Worm (Caenorhabditis elegans): Measurements from ENCODE around the gene gadr-4.

The gadr-4 gene

DNA sequence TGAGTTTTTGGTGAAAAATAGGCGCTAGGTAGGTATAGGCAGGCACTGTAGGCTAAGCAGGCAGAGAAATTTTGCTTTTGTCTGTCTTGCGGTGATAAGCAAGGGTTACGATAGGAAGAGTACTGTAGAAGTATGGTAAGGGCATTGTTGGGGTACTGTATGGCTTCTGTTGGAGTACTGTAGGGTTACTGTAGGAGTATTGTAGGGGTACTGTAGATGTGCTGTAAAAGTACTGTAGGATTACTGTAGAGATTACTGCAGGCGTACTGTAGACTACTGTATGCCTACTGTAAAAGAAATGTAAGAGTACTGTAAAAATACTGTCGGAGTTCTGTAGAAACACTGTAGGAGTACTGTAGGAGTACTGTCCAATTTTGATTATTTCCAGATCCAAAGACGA, 30.1 kb upstream of the gadr-4 start:
- TF ChIP-seq mep-1 (tag; optimal IDR thresholded peaks at IDR 0.05) (no peak), nhr-237 (tag; optimal IDR thresholded peaks at IDR 0.05) (no peak), sem-2 (GFP tag; optimal IDR thresholded peaks at IDR 0.05) (no peak), nhr-28 (tag; optimal IDR thresholded peaks at IDR 0.05) (no peak), hlh-1 (tag; optimal IDR thresholded peaks at IDR 0.05) (no peak), blmp-1 (tag; optimal IDR thresholded peaks at IDR 0.05) (no peak), pha-4 (tag; optimal IDR thresholded peaks at IDR 0.05) (no peak), nhr-12 (tag; optimal IDR thresholded peaks at IDR 0.05) (no peak)

- TF ChIP-seq M03D4.4 (tag; optimal IDR thresholded peaks at IDR 0.05): no peak
- TF ChIP-seq ceh-83 (GFP tag; optimal IDR thresholded peaks at IDR 0.05): no peak
- no peak for TF ChIP-seq nhr-28 (tag; optimal IDR thresholded peaks at IDR 0.05)
- TF ChIP-seq zip-8 (tag; optimal IDR thresholded peaks at IDR 0.05): no peak
- TF ChIP-seq elt-1 (tag; optimal IDR thresholded peaks at IDR 0.05; ENCODE audit: borderline replicate concordance, insufficient read depth): no peak
- no peak for TF ChIP-seq ztf-11 (tag; optimal IDR thresholded peaks at IDR 0.05)
- TF ChIP-seq nhr-237 (tag; optimal IDR thresholded peaks at IDR 0.05): no peak
- TF ChIP-seq snpc-4 (tag; optimal IDR thresholded peaks at IDR 0.05): no peak
- TF ChIP-seq elt-3 (tag; optimal IDR thresholded peaks at IDR 0.05): no peak
- TF ChIP-seq hlh-1 (tag; optimal IDR thresholded peaks at IDR 0.05): no peak
- TF ChIP-seq ceh-39 (tag; optimal IDR thresholded peaks at IDR 0.05): no peak
- TF ChIP-seq lin-13 (tag; optimal IDR thresholded peaks at IDR 0.05): no peak
- TF ChIP-seq nhr-2 (tag; optimal IDR thresholded peaks at IDR 0.05): no peak
- TF ChIP-seq unc-120 (tag; optimal IDR thresholded peaks at IDR 0.05; ENCODE audit: poor library complexity, severe bottlenecking): no peak
- TF ChIP-seq lsy-2 (tag; optimal IDR thresholded peaks at IDR 0.05): no peak
- no peak for TF ChIP-seq mep-1 (tag; optimal IDR thresholded peaks at IDR 0.05)
- TF ChIP-seq nhr-12 (tag; optimal IDR thresholded peaks at IDR 0.05): no peak
- TF ChIP-seq ces-1 (GFP tag; optimal IDR thresholded peaks at IDR 0.05): no peak
- no peak for TF ChIP-seq tbx-8 (GFP tag; optimal IDR thresholded peaks at IDR 0.05)
- no peak for TF ChIP-seq cnd-1 (tag; optimal IDR thresholded peaks at IDR 0.05)
Observed at ce11 chrII:4091828-4092227, 29.5 kb upstream of the gadr-4 start, which contains the start of gene R11F4.1. R11F4.1 (plus strand) TSS chrII:4091930.

DNA sequence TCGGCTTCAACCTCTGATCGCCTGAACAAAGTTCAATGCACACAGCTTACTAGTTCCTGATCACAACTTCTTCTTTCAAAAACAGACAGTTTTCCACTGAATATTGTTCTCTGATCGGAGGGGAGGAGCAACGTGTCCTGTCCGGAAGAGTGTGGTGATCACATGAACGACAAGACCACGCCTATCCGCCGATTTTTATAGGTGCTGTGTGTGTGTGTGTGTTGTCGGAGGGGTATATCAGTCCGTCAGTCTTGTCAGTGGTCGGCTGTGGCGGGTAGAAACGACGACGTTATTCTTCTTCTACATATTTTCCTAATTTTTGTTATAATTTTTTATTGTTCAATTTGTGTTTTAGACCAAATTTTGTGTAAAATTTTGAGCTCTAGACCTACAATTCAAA, 28.4 kb upstream of the gadr-4 start:
- TF ChIP-seq bed-3 (GFP tag; optimal IDR thresholded peaks at IDR 0.05): no peak
- no peak for TF ChIP-seq unc-39 (tag; optimal IDR thresholded peaks at IDR 0.05)
- TF ChIP-seq elt-1 (tag; optimal IDR thresholded peaks at IDR 0.05; ENCODE audit: borderline replicate concordance, insufficient read depth): no peak
- TF ChIP-seq blmp-1 (tag; optimal IDR thresholded peaks at IDR 0.05): no peak
- no peak for TF ChIP-seq cnd-1 (tag; optimal IDR thresholded peaks at IDR 0.05)
- no peak for TF ChIP-seq zip-8 (tag; optimal IDR thresholded peaks at IDR 0.05)
- no peak for TF ChIP-seq ces-1 (GFP tag; optimal IDR thresholded peaks at IDR 0.05)
- no peak for TF ChIP-seq flh-1 (GFP tag; optimal IDR thresholded peaks at IDR 0.05)
- TF ChIP-seq nhr-76 (tag; optimal IDR thresholded peaks at IDR 0.05): no peak
- TF ChIP-seq sem-2 (GFP tag; optimal IDR thresholded peaks at IDR 0.05): no peak

DNA sequence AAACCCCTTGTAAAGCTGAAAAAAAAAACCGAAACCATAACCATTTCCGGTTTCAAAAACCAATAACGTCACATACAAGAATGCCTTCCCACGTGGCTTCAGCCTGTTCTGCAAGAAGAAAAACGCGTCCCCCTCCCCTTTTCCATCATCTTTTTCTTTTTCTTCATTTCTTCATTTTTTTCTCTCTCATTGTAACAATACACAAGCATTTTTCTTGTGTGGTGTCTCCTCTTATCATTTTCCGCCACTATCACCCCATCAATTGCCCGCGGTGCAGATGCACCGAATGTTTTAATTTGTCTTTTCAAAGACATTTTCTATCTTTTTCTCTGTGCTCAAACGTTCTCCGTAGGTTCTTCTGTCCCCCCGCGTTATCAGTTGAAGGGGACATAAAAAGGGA, 26.8 kb upstream of the gadr-4 start:
- TF ChIP-seq unc-120 (tag; optimal IDR thresholded peaks at IDR 0.05; ENCODE audit: poor library complexity, severe bottlenecking) (peak; percentile 13), lin-13 (tag; optimal IDR thresholded peaks at IDR 0.05) (no peak)

ce11 chrII:4085601-4086000, 23.2 kb upstream of the gadr-4 start:
- TF ChIP-seq mab-5 (tag; optimal IDR thresholded peaks at IDR 0.05) (no peak), zip-8 (tag; optimal IDR thresholded peaks at IDR 0.05) (no peak), lsy-2 (tag; optimal IDR thresholded peaks at IDR 0.05) (no peak), hlh-1 (tag; optimal IDR thresholded peaks at IDR 0.05) (no peak), nhr-2 (tag; optimal IDR thresholded peaks at IDR 0.05) (no peak), drap-1 (GFP tag; optimal IDR thresholded peaks at IDR 0.05) (no peak), snpc-4 (tag; optimal IDR thresholded peaks at IDR 0.05) (no peak)

DNA sequence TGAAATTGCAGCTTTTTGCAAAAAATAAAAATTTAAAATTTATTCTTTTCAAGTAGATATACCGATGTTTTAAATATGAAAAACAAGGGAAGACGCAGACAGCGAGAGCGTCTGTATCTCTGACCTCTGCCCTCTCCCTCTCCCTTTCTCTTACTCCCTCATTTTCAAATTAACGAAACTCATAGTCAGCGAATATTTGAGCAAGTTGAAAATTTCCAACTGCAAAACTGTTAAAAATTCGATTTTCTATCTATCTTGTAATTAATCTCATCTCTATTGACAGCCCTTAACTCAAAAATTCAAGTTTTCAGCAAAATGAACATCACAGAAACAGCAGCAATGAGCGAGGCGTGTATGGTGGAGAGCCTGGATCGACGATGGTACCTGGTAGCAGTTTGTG, 20.4 kb upstream of the gadr-4 start, which contains the start of gene R11F4.2:
R11F4.2 (plus strand) TSS at position 301 of the 400 bp plus-strand sequence.
- TF ChIP-seq bed-3 (GFP tag; optimal IDR thresholded peaks at IDR 0.05) (no peak), blmp-1 (tag; optimal IDR thresholded peaks at IDR 0.05) (no peak), zip-8 (tag; optimal IDR thresholded peaks at IDR 0.05) (no peak), mep-1 (tag; optimal IDR thresholded peaks at IDR 0.05) (no peak), ham-2 (GFP tag; optimal IDR thresholded peaks at IDR 0.05) (no peak), snpc-4 (tag; optimal IDR thresholded peaks at IDR 0.05) (no peak), sptf-1 (tag; optimal IDR thresholded peaks at IDR 0.05) (no peak), unc-39 (tag; optimal IDR thresholded peaks at IDR 0.05) (no peak), ceh-43 (GFP tag; optimal IDR thresholded peaks at IDR 0.05) (no peak), flh-1 (GFP tag; optimal IDR thresholded peaks at IDR 0.05) (no peak), unc-120 (tag; optimal IDR thresholded peaks at IDR 0.05; ENCODE audit: poor library complexity, severe bottlenecking) (no peak), pha-4 (tag; optimal IDR thresholded peaks at IDR 0.05) (no peak), mls-2 (tag; optimal IDR thresholded peaks at IDR 0.05) (no peak), unc-62 (GFP tag; optimal IDR thresholded peaks at IDR 0.05) (no peak), lin-32 (GFP tag; optimal IDR thresholded peaks at IDR 0.05) (no peak), nhr-28 (tag; optimal IDR thresholded peaks at IDR 0.05) (no peak)
